Worm (Caenorhabditis elegans) whole organism, mixed stage, embryonic: Measurements from ENCODE around the gene JC8.16.

Source experiments
- ceh-43 ChIP-seq: fragments of 200-800 bp; sonication (Bioruptor generic); optimal IDR thresholded peaks from 2 replicates; lab custom pipeline; 2018; ENCODE audit warnings: mild to moderate bottlenecking, missing genetic modification characterization, moderate library complexity, missing compliant biosample characterization
- ces-1 ChIP-seq: fragments of 150-350 bp; optimal IDR thresholded peaks from 2 replicates; lab custom pipeline; 2014; ENCODE audit warnings: missing biosample characterization, missing genetic modification reagents, missing genetic modification characterization
- mep-1 ChIP-seq: fragments of 150-350 bp; optimal IDR thresholded peaks from 2 replicates; lab custom pipeline; 2017; ENCODE audit warnings: missing biosample characterization, missing genetic modification reagents, missing genetic modification characterization, inconsistent platforms
- nhr-12 ChIP-seq: fragments of 150-350 bp; optimal IDR thresholded peaks from 2 replicates; lab custom pipeline; 2014; ENCODE audit warnings: missing biosample characterization, missing genetic modification characterization
- nhr-237 ChIP-seq: fragments of 150-350 bp; optimal IDR thresholded peaks from 2 replicates; lab custom pipeline; 2014; ENCODE audit warnings: missing biosample characterization, missing genetic modification characterization
- unc-39 ChIP-seq: fragments of 150-350 bp; optimal IDR thresholded peaks from 2 replicates; lab custom pipeline; 2014; ENCODE audit warnings: missing biosample characterization, missing genetic modification characterization
- unc-62 ChIP-seq: fragments of 150-350 bp; optimal IDR thresholded peaks from 2 replicates; lab custom pipeline; 2014; ENCODE audit warnings: missing biosample characterization, missing genetic modification reagents, missing genetic modification characterization
- zip-8 ChIP-seq: fragments of 150-350 bp; optimal IDR thresholded peaks from 2 replicates; lab custom pipeline; 2014; ENCODE audit warnings: missing biosample characterization, missing genetic modification characterization
- ztf-11 ChIP-seq: fragments of 150-350 bp; optimal IDR thresholded peaks from 2 replicates; lab custom pipeline; 2014; ENCODE audit warnings: missing biosample characterization, missing genetic modification characterization

DNA sequence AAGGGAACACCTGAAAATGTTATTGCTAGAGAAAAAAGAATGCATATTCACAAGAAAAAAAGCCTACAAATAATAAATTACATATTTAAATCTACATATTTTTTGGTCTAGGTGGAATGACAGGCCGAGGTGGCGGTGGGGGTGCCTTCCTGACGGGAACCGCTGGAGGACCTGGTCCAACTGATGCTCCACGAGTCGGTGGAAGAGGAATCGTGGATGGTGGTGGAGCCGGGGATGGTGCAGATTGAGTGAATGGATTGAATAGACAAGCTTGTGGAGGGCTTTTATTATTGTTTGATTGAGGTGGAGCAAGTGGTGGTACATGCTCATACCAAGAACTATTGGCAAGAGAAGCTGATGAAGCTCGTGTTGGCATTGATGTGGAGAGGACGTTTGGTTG is 2.8 kb downstream of the JC8.16 start:
- TF ChIP-seq nhr-12 (tag; lab: Kevin White, UChicago) (no peak), ces-1 (GFP tag; lab: Kevin White, UChicago) (no peak), ceh-43 (GFP tag; lab: Kevin White, UChicago) (no peak), nhr-237 (no peak), ztf-11 (no peak), zip-8 (tag; lab: Kevin White, UChicago) (no peak), unc-62 (GFP tag; lab: Kevin White, UChicago) (no peak), mep-1 (tag; lab: Kevin White, UChicago) (no peak), unc-39 (tag; lab: Kevin White, UChicago) (no peak)
